Worm (Caenorhabditis elegans) whole organism, L1 larva: ENCODE data around the gene srlf-32.

ENCODE experiments used
- C04F5.9 ChIP-seq: sonication (generic microtip); optimal IDR thresholded peaks from 2 replicates; lab custom pipeline; 2016; ENCODE audit warnings: missing genetic modification characterization, missing compliant biosample characterization
- C34B4.2 ChIP-seq: sonication (generic microtip); optimal IDR thresholded peaks from 2 replicates; lab custom pipeline; 2017; ENCODE audit warnings: mild to moderate bottlenecking, missing genetic modification characterization, missing compliant biosample characterization
- Y116A8C.19 ChIP-seq: sonication (generic microtip); optimal IDR thresholded peaks from 2 replicates; lab custom pipeline; 2016; ENCODE audit warnings: missing compliant biosample characterization, missing genetic modification characterization, borderline replicate concordance
- aha-1 ChIP-seq: fragments of 150-350 bp; optimal IDR thresholded peaks from 2 replicates; lab custom pipeline; 2014; ENCODE audit warnings: missing biosample characterization, missing genetic modification characterization
- alr-1 ChIP-seq: fragments of 200-800 bp; sonication (Bioruptor generic); optimal IDR thresholded peaks from 2 replicates; lab custom pipeline; 2018; ENCODE audit warnings: borderline replicate concordance, mild to moderate bottlenecking, missing genetic modification characterization, missing compliant biosample characterization
- aly-2 ChIP-seq: fragments of 150-350 bp; optimal IDR thresholded peaks from 2 replicates; lab custom pipeline; 2014; ENCODE audit warnings: missing biosample characterization, missing genetic modification characterization
- blmp-1 ChIP-seq: fragments of 150-350 bp; optimal IDR thresholded peaks from 2 replicates; lab custom pipeline; 2014; ENCODE audit warnings: missing biosample characterization, missing genetic modification characterization
- ceh-8 ChIP-seq: fragments of 200-800 bp; sonication (Bioruptor generic); optimal IDR thresholded peaks from 2 replicates; lab custom pipeline; 2018; ENCODE audit warnings: mild to moderate bottlenecking, missing genetic modification characterization, moderate library complexity, missing compliant biosample characterization
- ceh-82 ChIP-seq, 3 experiments: fragments of 150-350 bp in 1 of 3; sonication (generic microtip) in 2 of 3; optimal IDR thresholded peaks; 2 replicates each; lab custom pipeline; 2014 to 2017; ENCODE audit warnings: missing biosample characterization in 3 of 3, missing genetic modification characterization in 3 of 3
- ceh-88 ChIP-seq: fragments of 200-800 bp; sonication (Bioruptor generic); IDR thresholded peaks from 2 replicates; pipeline ENCODE4 v1.3.6; 2022; ENCODE audit warnings: missing genetic modification characterization, missing compliant biosample characterization
- ceh-90 ChIP-seq: sonication (generic microtip); optimal IDR thresholded peaks from 2 replicates; lab custom pipeline; 2016; ENCODE audit warnings: missing genetic modification characterization, missing compliant biosample characterization
- dpl-1 ChIP-seq, 3 experiments: fragments of 150-350 bp in 2 of 3; sonication (generic microtip) in 1 of 3; optimal IDR thresholded peaks; 2 replicates each; lab custom pipeline; 2014 to 2017; ENCODE audit warnings: missing biosample characterization in 3 of 3, missing genetic modification characterization in 3 of 3, missing genetic modification reagents in 3 of 3
- efl-3 ChIP-seq: fragments of 200-800 bp; sonication (Bioruptor generic); optimal IDR thresholded peaks from 2 replicates; lab custom pipeline; 2018; ENCODE audit warnings: mild to moderate bottlenecking, missing genetic modification characterization, missing compliant biosample characterization
- egl-27 ChIP-seq, 2 experiments: fragments of 150-350 bp in 1 of 2; sonication (generic microtip); optimal IDR thresholded peaks; 3 replicates each; lab custom pipeline; 2017 to 2018; ENCODE audit warnings: missing biosample characterization in 2 of 2, missing genetic modification characterization in 2 of 2, missing genetic modification reagents in 2 of 2
- elt-3 ChIP-seq, 6 experiments: fragments of 150-350 bp in 1 of 6; sonication (generic microtip); optimal IDR thresholded peaks; 2 replicates each; lab custom pipeline; 2017 to 2018; ENCODE audit warnings: missing biosample characterization in 6 of 6, missing genetic modification characterization in 6 of 6, inconsistent platforms in 1 of 6
- fos-1 ChIP-seq: fragments of 150-350 bp; optimal IDR thresholded peaks from 2 replicates; lab custom pipeline; 2014; ENCODE audit warnings: missing biosample characterization, missing genetic modification characterization
- grh-1 ChIP-seq: fragments of 200-800 bp; sonication (Bioruptor generic); IDR thresholded peaks from 2 replicates; pipeline ENCODE4 v1.3.6; 2022; ENCODE audit warnings: missing genetic modification reagents, missing genetic modification characterization, missing compliant biosample characterization
- hlh-4 ChIP-seq: sonication (generic microtip); optimal IDR thresholded peaks from 2 replicates; lab custom pipeline; 2016; ENCODE audit warnings: mild to moderate bottlenecking, missing genetic modification characterization, missing compliant biosample characterization
- irx-1 ChIP-seq: sonication (generic microtip); optimal IDR thresholded peaks from 2 replicates; lab custom pipeline; 2016; ENCODE audit warnings: missing genetic modification characterization, missing compliant biosample characterization
- isw-1 ChIP-seq: fragments of 200-800 bp; sonication (Bioruptor generic); IDR thresholded peaks from 2 replicates; pipeline ENCODE4 v1.3.6; 2022; ENCODE audit warnings: missing genetic modification characterization, missing compliant biosample characterization
- jun-1 ChIP-seq: fragments of 150-350 bp; optimal IDR thresholded peaks from 2 replicates; lab custom pipeline; 2014; ENCODE audit warnings: missing biosample characterization, missing genetic modification reagents, missing genetic modification characterization
- lin-13 ChIP-seq: fragments of 150-350 bp; optimal IDR thresholded peaks from 2 replicates; lab custom pipeline; 2014; ENCODE audit warnings: missing biosample characterization, missing genetic modification reagents, missing genetic modification characterization
- lin-35 ChIP-seq, 2 experiments: fragments of 150-350 bp; optimal IDR thresholded peaks; 2 replicates each; lab custom pipeline; 2014; ENCODE audit warnings: missing biosample characterization in 2 of 2, missing genetic modification characterization in 2 of 2, missing genetic modification reagents in 2 of 2
- lir-3 ChIP-seq: sonication (generic microtip); optimal IDR thresholded peaks from 2 replicates; lab custom pipeline; 2016; ENCODE audit warnings: mild to moderate bottlenecking, missing genetic modification characterization, moderate library complexity, missing compliant biosample characterization; ENCODE audit not compliant: poor library complexity
- lsy-2 ChIP-seq, 2 experiments: fragments of 150-350 bp; optimal IDR thresholded peaks; 2 replicates each; lab custom pipeline; 2014; ENCODE audit warnings: missing biosample characterization in 2 of 2, missing genetic modification characterization in 2 of 2
- mab-9 ChIP-seq: fragments of 200-800 bp; sonication (Bioruptor generic); IDR thresholded peaks from 2 replicates; pipeline ENCODE4 v1.3.6; 2022; ENCODE audit warnings: missing genetic modification reagents, missing genetic modification characterization, missing compliant biosample characterization
- mdl-1 ChIP-seq, 2 experiments: fragments of 150-350 bp; optimal IDR thresholded peaks; 2 replicates each; lab custom pipeline; 2014 to 2017; ENCODE audit warnings: missing biosample characterization in 2 of 2, missing genetic modification characterization in 2 of 2, inconsistent platforms in 1 of 2
- mep-1 ChIP-seq: fragments of 150-350 bp; optimal IDR thresholded peaks from 2 replicates; lab custom pipeline; 2014; ENCODE audit warnings: missing biosample characterization, missing genetic modification characterization
- nhr-11 ChIP-seq: fragments of 150-350 bp; optimal IDR thresholded peaks from 2 replicates; lab custom pipeline; 2014; ENCODE audit warnings: missing biosample characterization, missing genetic modification characterization
- nhr-20 ChIP-seq: sonication (generic microtip); optimal IDR thresholded peaks from 2 replicates; lab custom pipeline; 2016; ENCODE audit warnings: mild to moderate bottlenecking, missing genetic modification characterization, missing compliant biosample characterization
- nhr-237 ChIP-seq: fragments of 150-350 bp; optimal IDR thresholded peaks from 2 replicates; lab custom pipeline; 2014; ENCODE audit warnings: missing biosample characterization, missing genetic modification characterization
- nhr-28 ChIP-seq: fragments of 150-350 bp; optimal IDR thresholded peaks from 2 replicates; lab custom pipeline; 2014; ENCODE audit warnings: missing biosample characterization, missing genetic modification characterization
- nhr-47 ChIP-seq: sonication (generic microtip); optimal IDR thresholded peaks from 2 replicates; lab custom pipeline; 2016; ENCODE audit warnings: mild to moderate bottlenecking, missing genetic modification characterization, moderate library complexity, missing compliant biosample characterization
- nhr-71 ChIP-seq: sonication (generic microtip); optimal IDR thresholded peaks from 2 replicates; lab custom pipeline; 2016; ENCODE audit warnings: mild to moderate bottlenecking, missing genetic modification characterization, moderate library complexity, missing compliant biosample characterization
- nhr-84 ChIP-seq: sonication (generic microtip); optimal IDR thresholded peaks from 2 replicates; lab custom pipeline; 2017; ENCODE audit warnings: missing biosample characterization, missing genetic modification characterization
- nhr-90 ChIP-seq: sonication (generic microtip); optimal IDR thresholded peaks from 2 replicates; lab custom pipeline; 2016; ENCODE audit warnings: mild to moderate bottlenecking, missing genetic modification characterization, missing compliant biosample characterization; ENCODE audit not compliant: poor library complexity
- pag-3 ChIP-seq: sonication (generic microtip); optimal IDR thresholded peaks from 2 replicates; lab custom pipeline; 2017; ENCODE audit warnings: missing genetic modification characterization, mild to moderate bottlenecking, missing compliant biosample characterization, antibody characterized with exemption, borderline replicate concordance; ENCODE audit not compliant: insufficient read depth
- pax-3 ChIP-seq: fragments of 200-800 bp; sonication (Bioruptor generic); optimal IDR thresholded peaks from 2 replicates; lab custom pipeline; 2018; ENCODE audit warnings: mild to moderate bottlenecking, missing genetic modification characterization, moderate library complexity, missing compliant biosample characterization
- rnt-1 ChIP-seq: sonication (generic microtip); optimal IDR thresholded peaks from 2 replicates; lab custom pipeline; 2016; ENCODE audit warnings: mild to moderate bottlenecking, missing genetic modification characterization, moderate library complexity, missing compliant biosample characterization
- skn-1 ChIP-seq: fragments of 150-350 bp; optimal IDR thresholded peaks from 2 replicates; lab custom pipeline; 2014; ENCODE audit warnings: missing biosample characterization, missing genetic modification characterization
- snpc-4 ChIP-seq: fragments of 150-350 bp; optimal IDR thresholded peaks from 2 replicates; lab custom pipeline; 2014; ENCODE audit warnings: missing biosample characterization, missing genetic modification characterization
- snu-23 ChIP-seq: sonication (generic microtip); optimal IDR thresholded peaks from 2 replicates; lab custom pipeline; 2016; ENCODE audit warnings: missing genetic modification characterization, missing compliant biosample characterization
- sptf-1 ChIP-seq: fragments of 150-350 bp; optimal IDR thresholded peaks from 2 replicates; lab custom pipeline; 2014; ENCODE audit warnings: missing biosample characterization, missing genetic modification characterization
- sup-37 ChIP-seq: fragments of 200-800 bp; sonication (Bioruptor generic); optimal IDR thresholded peaks from 2 replicates; lab custom pipeline; 2018; ENCODE audit warnings: mild to moderate bottlenecking, missing genetic modification characterization, missing compliant biosample characterization
- tbx-2 ChIP-seq: sonication (generic microtip); optimal IDR thresholded peaks from 2 replicates; lab custom pipeline; 2016; ENCODE audit warnings: missing genetic modification characterization, missing compliant biosample characterization
- unc-86 ChIP-seq: sonication (generic microtip); optimal IDR thresholded peaks from 2 replicates; lab custom pipeline; 2016; ENCODE audit warnings: missing genetic modification characterization, missing compliant biosample characterization
- vab-15 ChIP-seq: sonication (generic microtip); optimal IDR thresholded peaks from 2 replicates; lab custom pipeline; 2017; ENCODE audit warnings: missing genotype, mild to moderate bottlenecking, missing genetic modification characterization, missing compliant biosample characterization
- xbp-1 ChIP-seq: sonication (generic microtip); optimal IDR thresholded peaks from 2 replicates; lab custom pipeline; 2016; ENCODE audit warnings: missing genetic modification characterization, missing compliant biosample characterization
- zag-1 ChIP-seq: fragments of 150-350 bp; optimal IDR thresholded peaks from 2 replicates; lab custom pipeline; 2014; ENCODE audit warnings: missing biosample characterization, missing genetic modification characterization
- zip-4 ChIP-seq: fragments of 200-800 bp; sonication (Bioruptor generic); optimal IDR thresholded peaks from 2 replicates; lab custom pipeline; 2018; ENCODE audit warnings: mild to moderate bottlenecking, missing genetic modification characterization, moderate library complexity, missing compliant biosample characterization
- ztf-4 ChIP-seq: fragments of 150-350 bp; optimal IDR thresholded peaks from 2 replicates; lab custom pipeline; 2014; ENCODE audit warnings: missing biosample characterization, missing genetic modification characterization

Gene srlf-32

DNA sequence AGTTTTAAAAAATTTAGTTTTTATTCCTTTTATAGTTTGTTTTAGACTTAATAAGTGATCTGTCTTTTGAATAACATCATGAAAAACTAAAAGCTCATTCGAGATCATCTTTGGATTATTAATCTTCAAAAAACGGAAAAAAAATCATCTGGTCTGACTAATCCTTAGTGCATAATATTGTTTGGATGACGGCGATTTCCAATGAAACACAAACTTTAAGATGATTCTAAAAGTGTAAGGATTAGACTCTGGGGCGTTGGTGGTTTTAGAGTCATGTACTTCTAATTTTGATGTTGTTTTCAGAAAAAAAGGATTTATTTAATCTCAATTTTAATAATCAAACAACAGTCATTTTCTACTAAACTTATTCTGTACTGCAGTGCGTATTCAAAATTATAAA lies 32.5 kb upstream of the srlf-32 start (continued):
- TF ChIP-seq fos-1 (tag; lab: Kevin White, UChicago) (no peak), jun-1 (tag; lab: Kevin White, UChicago) (no peak), nhr-28 (tag; lab: Kevin White, UChicago) (no peak), aha-1 (no peak), vab-15 (tag; lab: Kevin White, UChicago) (no peak), nhr-84 (tag; lab: Kevin White, UChicago) (no peak), nhr-47 (peak; percentile 18), snpc-4 (no peak), rnt-1 (no peak), ceh-8 (GFP tag; lab: Kevin White, UChicago) (no peak), lsy-2 (tag; optimal IDR thresholded peaks at IDR 0.05; lab: Kevin White, UChicago) (no peak), pax-3 (tag; lab: Kevin White, UChicago) (peak; percentile 6), egl-27 (tag; optimal IDR thresholded peaks at IDR 0.05; lab: Kevin White, UChicago) (no peak), C34B4.2 (no peak), unc-86 (tag; lab: Kevin White, UChicago) (no peak), efl-3 (GFP tag; lab: Kevin White, UChicago) (no peak), mdl-1 (tag; optimal IDR thresholded peaks at IDR 0.05; lab: Kevin White, UChicago) (no peak), dpl-1 (GFP tag; optimal IDR thresholded peaks at IDR 0.05; lab: Kevin White, UChicago) (no peak)

ce11 chrIV:11897710-11898109 lies 28.1 kb upstream of the srlf-32 start:
- TF ChIP-seq tbx-2 (no peak), lin-35 (GFP tag; optimal IDR thresholded peaks at IDR 0.05; lab: Kevin White, UChicago) (peak in 1 of 2 experiments; percentile 41), ztf-4 (tag; lab: Kevin White, UChicago) (no peak), ceh-88 (no peak), aly-2 (tag; lab: Kevin White, UChicago) (no peak), skn-1 (tag; lab: Kevin White, UChicago) (no peak), nhr-11 (tag; lab: Kevin White, UChicago) (no peak), alr-1 (no peak), elt-3 (tag; optimal IDR thresholded peaks at IDR 0.05; lab: Kevin White, UChicago) (peak in 2 of 6 experiments; percentile 12 to 47), C34B4.2 (no peak), lir-3 (tag; lab: Kevin White, UChicago) (no peak), pax-3 (tag; lab: Kevin White, UChicago) (no peak), sptf-1 (no peak), pag-3 (tag; lab: Kevin White, UChicago) (no peak), jun-1 (tag; lab: Kevin White, UChicago) (no peak), nhr-20 (tag; lab: Kevin White, UChicago) (peak; percentile 67), hlh-4 (tag; lab: Kevin White, UChicago) (no peak), nhr-71 (tag; lab: Kevin White, UChicago) (no peak), mab-9 (GFP tag; lab: Robert Waterston, UW) (no peak), snu-23 (GFP tag; lab: Kevin White, UChicago) (peak; percentile 14), xbp-1 (tag; lab: Kevin White, UChicago) (no peak), zag-1 (tag; lab: Kevin White, UChicago) (no peak), ceh-90 (tag; lab: Kevin White, UChicago) (no peak), vab-15 (tag; lab: Kevin White, UChicago) (no peak), nhr-237 (tag; lab: Kevin White, UChicago) (no peak), unc-86 (tag; lab: Kevin White, UChicago) (no peak), lsy-2 (tag; optimal IDR thresholded peaks at IDR 0.05; lab: Kevin White, UChicago) (no peak), blmp-1 (peak; percentile 34), dpl-1 (GFP tag; optimal IDR thresholded peaks at IDR 0.05; lab: Kevin White, UChicago) (no peak), irx-1 (tag; lab: Kevin White, UChicago) (no peak), nhr-90 (tag; lab: Kevin White, UChicago) (no peak), mep-1 (tag; lab: Kevin White, UChicago) (no peak), C04F5.9 (tag; lab: Kevin White, UChicago) (no peak), sup-37 (GFP tag; lab: Kevin White, UChicago) (no peak), isw-1 (GFP tag; lab: Robert Waterston, UW) (no peak), Y116A8C.19 (tag; lab: Kevin White, UChicago) (no peak), ceh-82 (tag; optimal IDR thresholded peaks at IDR 0.05; lab: Kevin White, UChicago) (no peak), zip-4 (GFP tag; lab: Kevin White, UChicago) (no peak), efl-3 (GFP tag; lab: Kevin White, UChicago) (no peak), lin-13 (GFP tag; lab: Kevin White, UChicago) (no peak), grh-1 (GFP tag; lab: Robert Waterston, UW) (no peak)
